Worm (Caenorhabditis elegans): ENCODE measurements around the gene nstp-7.

nstp-7 gene

ce11 chrV:628527-628926 is 46.8 kb downstream of the nstp-7 start, which contains the start of gene F48G7.9:
F48G7.9 (minus strand) TSS chrV:628627.
- no peak for TF ChIP-seq jun-1 (tag; optimal IDR thresholded peaks at IDR 0.05)
- TF ChIP-seq mdl-1 (tag; optimal IDR thresholded peaks at IDR 0.05), result no peak
- TF ChIP-seq snpc-4 (tag; optimal IDR thresholded peaks at IDR 0.05), result no peak
- TF ChIP-seq lsy-12 (tag; optimal IDR thresholded peaks at IDR 0.05), result no peak
- no peak for TF ChIP-seq nhr-28 (tag; optimal IDR thresholded peaks at IDR 0.05)

ce11 chrV:631832-632231 is 50.1 kb downstream of the nstp-7 start:
- TF ChIP-seq pha-4 (tag; optimal IDR thresholded peaks at IDR 0.05) (peak; percentile 59), snpc-4 (tag; optimal IDR thresholded peaks at IDR 0.05) (peak; percentile 8), lin-39 (tag; optimal IDR thresholded peaks at IDR 0.05) (no peak), elt-2 (tag; optimal IDR thresholded peaks at IDR 0.05) (peak; percentile 25), pqm-1 (tag; optimal IDR thresholded peaks at IDR 0.05) (peak; percentile 10)
